Fruit fly (Drosophila melanogaster) whole organism, prepupa: Measurements from ENCODE around the gene CG31050.

ENCODE experiments used
- Eip78C ChIP-seq: fragments of 200-800 bp; sonication (Bioruptor generic); peaks from one replicate; lab custom pipeline; 2016; ENCODE audit warnings: missing biosample characterization, missing genetic modification characterization
- Eip93F ChIP-seq: fragments of 200-800 bp; sonication (Bioruptor generic); optimal IDR thresholded peaks from 2 replicates; lab custom pipeline; 2016; ENCODE audit warnings: missing biosample characterization, mild to moderate bottlenecking, missing genetic modification characterization
- Hr39 ChIP-seq: fragments of 200-800 bp; sonication (Bioruptor generic); optimal IDR thresholded peaks from 2 replicates; lab custom pipeline; 2016; ENCODE audit warnings: missing biosample characterization, missing genetic modification characterization
- OdsH ChIP-seq: fragments of 200-800 bp; sonication (Bioruptor generic); optimal IDR thresholded peaks from 3 replicates; lab custom pipeline; 2016; ENCODE audit warnings: missing biosample characterization, missing genetic modification characterization
- acj6 ChIP-seq: fragments of 200-800 bp; sonication (Bioruptor generic); optimal IDR thresholded peaks from 3 replicates; lab custom pipeline; 2016; ENCODE audit warnings: missing biosample characterization, missing genetic modification characterization
- fd85E ChIP-seq: fragments of 200-800 bp; sonication (Bioruptor generic); optimal IDR thresholded peaks from 3 replicates; lab custom pipeline; 2016; ENCODE audit warnings: missing biosample characterization, missing genetic modification characterization

dm6 chr3R:28685558-28685957, 35.3 kb upstream of the CG31050 start:
- TF ChIP-seq Eip93F (GFP tag; lab: Kevin White, UChicago) (no peak), Eip78C (GFP tag; lab: Kevin White, UChicago) (no peak), acj6 (no peak), fd85E (no peak), Hr39 (no peak), OdsH (GFP tag; lab: Kevin White, UChicago) (no peak)
